Fruit fly (Drosophila melanogaster) whole organism, prepupa: ENCODE data around the gene CG7530.

Experiments used
- CG10631 ChIP-seq: fragments of 200-800 bp; sonication (Bioruptor generic); optimal IDR thresholded peaks from 2 replicates; lab custom pipeline; 2016; ENCODE audit warnings: missing biosample characterization, missing genetic modification characterization
- CG11762 ChIP-seq: fragments of 200-800 bp; sonication (Bioruptor generic); optimal IDR thresholded peaks from 3 replicates; lab custom pipeline; 2016; ENCODE audit warnings: missing biosample characterization, missing genetic modification characterization; ENCODE audit not compliant: insufficient read depth
- CG15336 ChIP-seq: fragments of 200-800 bp; sonication (Bioruptor generic); IDR thresholded peaks from 2 replicates; pipeline ENCODE4 v1.3.6; 2022; ENCODE audit warnings: missing biosample characterization, missing genetic modification characterization
- CG16779 ChIP-seq: fragments of 200-800 bp; sonication (Bioruptor generic); optimal IDR thresholded peaks from 3 replicates; lab custom pipeline; 2017; ENCODE audit warnings: missing biosample characterization, mild to moderate bottlenecking, missing genetic modification characterization
- CG31627 ChIP-seq: fragments of 200-800 bp; sonication (Bioruptor generic); optimal IDR thresholded peaks from 3 replicates; lab custom pipeline; 2016; ENCODE audit warnings: missing biosample characterization, missing genetic modification characterization
- CG34406 ChIP-seq: fragments of 200-800 bp; sonication (Bioruptor generic); optimal IDR thresholded peaks from 3 replicates; lab custom pipeline; 2016; ENCODE audit warnings: missing biosample characterization, missing genetic modification characterization
- CG3919 ChIP-seq: fragments of 200-800 bp; sonication (Bioruptor generic); optimal IDR thresholded peaks from 3 replicates; lab custom pipeline; 2016; ENCODE audit warnings: missing biosample characterization, missing genetic modification characterization
- CG4318 ChIP-seq: fragments of 200-800 bp; sonication (Bioruptor generic); optimal IDR thresholded peaks from 3 replicates; lab custom pipeline; 2017; ENCODE audit warnings: missing biosample characterization, mild to moderate bottlenecking, missing genetic modification characterization
- CG6163 ChIP-seq: fragments of 200-800 bp; sonication (Bioruptor generic); IDR thresholded peaks from 3 replicates; pipeline ENCODE4 v1.3.6; 2022; ENCODE audit warnings: missing biosample characterization, missing genetic modification characterization
- CG6792 ChIP-seq: fragments of 200-800 bp; sonication (Bioruptor generic); optimal IDR thresholded peaks from 3 replicates; lab custom pipeline; 2016; ENCODE audit warnings: missing biosample characterization, missing genetic modification characterization
- CG6808 ChIP-seq: fragments of 200-800 bp; sonication (Bioruptor generic); optimal IDR thresholded peaks from 3 replicates; lab custom pipeline; 2017; ENCODE audit warnings: missing biosample characterization, missing genetic modification characterization, mild to moderate bottlenecking, moderate library complexity, missing genetic modification reagents
- CG6854 ChIP-seq: fragments of 200-800 bp; sonication (Bioruptor generic); optimal IDR thresholded peaks from 2 replicates; lab custom pipeline; 2017; ENCODE audit warnings: missing biosample characterization, mild to moderate bottlenecking, missing genetic modification characterization
- CG7368 ChIP-seq: fragments of 200-800 bp; sonication (Bioruptor generic); optimal IDR thresholded peaks from 3 replicates; lab custom pipeline; 2016; ENCODE audit warnings: missing biosample characterization, missing genetic modification characterization
- CG8119 ChIP-seq: fragments of 200-800 bp; sonication (Bioruptor generic); IDR thresholded peaks from 3 replicates; pipeline ENCODE4 v1.3.6; 2022; ENCODE audit warnings: missing biosample characterization, missing genetic modification characterization
- CG8319 ChIP-seq: fragments of 200-800 bp; sonication (Bioruptor generic); optimal IDR thresholded peaks from 3 replicates; lab custom pipeline; 2016; ENCODE audit warnings: missing biosample characterization, missing genetic modification characterization
- CG9139 ChIP-seq: fragments of 200-800 bp; sonication (Bioruptor generic); optimal IDR thresholded peaks from 3 replicates; lab custom pipeline; 2017; ENCODE audit warnings: missing biosample characterization, mild to moderate bottlenecking, missing genetic modification characterization
- Eip75B ChIP-seq: fragments of 200-800 bp; sonication (Bioruptor generic); optimal IDR thresholded peaks from 3 replicates; lab custom pipeline; 2016; ENCODE audit warnings: missing biosample characterization, missing genetic modification characterization
- Eip78C ChIP-seq: fragments of 200-800 bp; sonication (Bioruptor generic); peaks from one replicate; lab custom pipeline; 2016; ENCODE audit warnings: missing biosample characterization, missing genetic modification characterization
- Eip93F ChIP-seq: fragments of 200-800 bp; sonication (Bioruptor generic); optimal IDR thresholded peaks from 2 replicates; lab custom pipeline; 2016; ENCODE audit warnings: missing biosample characterization, mild to moderate bottlenecking, missing genetic modification characterization
- Ets21C ChIP-seq: fragments of 200-800 bp; sonication (Bioruptor generic); optimal IDR thresholded peaks from 3 replicates; lab custom pipeline; 2016; ENCODE audit warnings: missing biosample characterization, missing genetic modification characterization
- Ets96B ChIP-seq: fragments of 200-800 bp; optimal IDR thresholded peaks from 2 replicates; lab custom pipeline; 2019; ENCODE audit warnings: missing biosample characterization, mild to moderate bottlenecking, missing genetic modification characterization, moderate library complexity
- Gug ChIP-seq: fragments of 200-800 bp; sonication (Bioruptor generic); IDR thresholded peaks from 2 replicates; pipeline ENCODE4 v1.3.6; 2022; ENCODE audit warnings: missing biosample characterization, missing genetic modification characterization
- Hr38 ChIP-seq: sonication (Bioruptor generic); optimal IDR thresholded peaks from 2 replicates; lab custom pipeline; 2016; ENCODE audit warnings: missing biosample characterization, missing genetic modification characterization
- Hr39 ChIP-seq: fragments of 200-800 bp; sonication (Bioruptor generic); optimal IDR thresholded peaks from 2 replicates; lab custom pipeline; 2016; ENCODE audit warnings: missing biosample characterization, missing genetic modification characterization
- Hr4 ChIP-seq: fragments of 200-800 bp; sonication (Bioruptor generic); optimal IDR thresholded peaks from 3 replicates; lab custom pipeline; 2016; ENCODE audit warnings: missing biosample characterization, missing genetic modification characterization
- Lpt ChIP-seq: fragments of 200-800 bp; sonication (Bioruptor generic); optimal IDR thresholded peaks from 3 replicates; lab custom pipeline; 2016; ENCODE audit warnings: missing biosample characterization, missing genetic modification characterization
- Met ChIP-seq: fragments of 200-800 bp; sonication (Bioruptor generic); optimal IDR thresholded peaks from 3 replicates; lab custom pipeline; 2016; ENCODE audit warnings: missing biosample characterization, missing genetic modification characterization
- Smox ChIP-seq: fragments of 200-800 bp; sonication (Bioruptor generic); optimal IDR thresholded peaks from 3 replicates; lab custom pipeline; 2016; ENCODE audit warnings: missing biosample characterization, missing genetic modification characterization
- Sox14 ChIP-seq: fragments of 200-800 bp; sonication (Bioruptor generic); optimal IDR thresholded peaks from 3 replicates; lab custom pipeline; 2016; ENCODE audit warnings: missing biosample characterization, missing genetic modification characterization
- Sox15 ChIP-seq: fragments of 200-800 bp; sonication (Bioruptor generic); optimal IDR thresholded peaks from 3 replicates; lab custom pipeline; 2016; ENCODE audit warnings: missing biosample characterization, missing genetic modification characterization
- achi ChIP-seq: fragments of 200-800 bp; sonication (Bioruptor generic); optimal IDR thresholded peaks from 3 replicates; lab custom pipeline; 2016; ENCODE audit warnings: missing biosample characterization, missing genetic modification characterization
- acj6 ChIP-seq: fragments of 200-800 bp; sonication (Bioruptor generic); optimal IDR thresholded peaks from 3 replicates; lab custom pipeline; 2016; ENCODE audit warnings: missing biosample characterization, missing genetic modification characterization
- dsx ChIP-seq: fragments of 200-800 bp; optimal IDR thresholded peaks from 3 replicates; lab custom pipeline; 2019; ENCODE audit warnings: missing biosample characterization, mild to moderate bottlenecking, missing genetic modification characterization, moderate library complexity; ENCODE audit not compliant: poor library complexity, severe bottlenecking
- eg ChIP-seq: fragments of 200-800 bp; sonication (Bioruptor generic); IDR thresholded peaks from 3 replicates; pipeline ENCODE4 v1.3.6; 2022; ENCODE audit warnings: missing biosample characterization, missing genetic modification characterization
- fd59A ChIP-seq: fragments of 200-800 bp; sonication (Bioruptor generic); optimal IDR thresholded peaks from 2 replicates; lab custom pipeline; 2017; ENCODE audit warnings: missing biosample characterization, mild to moderate bottlenecking, missing genetic modification characterization, missing genetic modification reagents
- fd85E ChIP-seq: fragments of 200-800 bp; sonication (Bioruptor generic); optimal IDR thresholded peaks from 3 replicates; lab custom pipeline; 2016; ENCODE audit warnings: missing biosample characterization, missing genetic modification characterization
- fkh ChIP-seq: fragments of 200-800 bp; sonication (Bioruptor generic); optimal IDR thresholded peaks from 3 replicates; lab custom pipeline; 2017; ENCODE audit warnings: missing biosample characterization, mild to moderate bottlenecking, missing genetic modification characterization, moderate library complexity
- lz ChIP-seq: fragments of 200-800 bp; sonication (Bioruptor generic); optimal IDR thresholded peaks from 3 replicates; lab custom pipeline; 2016; ENCODE audit warnings: missing biosample characterization, missing genetic modification characterization
- net ChIP-seq: fragments of 200-800 bp; sonication (Bioruptor generic); optimal IDR thresholded peaks from 3 replicates; lab custom pipeline; 2016; ENCODE audit warnings: missing biosample characterization, missing genetic modification characterization
- salr ChIP-seq, 2 experiments: fragments of 200-800 bp; sonication (Bioruptor generic); optimal IDR thresholded peaks; 3 replicates each; lab custom pipeline; 2016 to 2018; ENCODE audit warnings: missing biosample characterization in 2 of 2, missing genetic modification characterization in 2 of 2, mild to moderate bottlenecking in 1 of 2
- spab ChIP-seq: fragments of 200-800 bp; sonication (Bioruptor generic); optimal IDR thresholded peaks from 2 replicates; lab custom pipeline; 2017; ENCODE audit warnings: missing biosample characterization, mild to moderate bottlenecking, missing genetic modification characterization, missing genetic modification reagents
- ss ChIP-seq, 2 experiments: fragments of 200-800 bp; sonication (Bioruptor generic); optimal IDR thresholded peaks; 2 replicates in 1 of 2; 3 replicates in 1 of 2; lab custom pipeline; 2017 to 2018; ENCODE audit warnings: mild to moderate bottlenecking in 2 of 2, missing biosample characterization in 2 of 2, missing genetic modification characterization in 2 of 2, moderate library complexity in 1 of 2
- svp ChIP-seq: fragments of 200-800 bp; sonication (Bioruptor generic); peaks from one replicate; lab custom pipeline; 2016; ENCODE audit warnings: missing biosample characterization, missing genetic modification characterization
- topi ChIP-seq: fragments of 200-800 bp; sonication (Bioruptor generic); optimal IDR thresholded peaks from 3 replicates; lab custom pipeline; 2016; ENCODE audit warnings: missing biosample characterization, missing genetic modification characterization
- vri ChIP-seq: fragments of 200-800 bp; sonication (Bioruptor generic); optimal IDR thresholded peaks from 3 replicates; lab custom pipeline; 2016; ENCODE audit warnings: missing biosample characterization, mild to moderate bottlenecking, missing genetic modification characterization

CG7530 gene

dm6 chr3R:14692230-14692970, 38.9 kb downstream of the CG7530 start (continued):
- peak; percentile 73 to 78 for TF ChIP-seq salr (GFP tag; optimal IDR thresholded peaks at IDR 0.05; lab: Kevin White, UChicago)
- peak; percentile 92 for TF ChIP-seq Hr4
- peak; percentile 76 for TF ChIP-seq Ets96B (tag; lab: Kevin White, UChicago)
- TF ChIP-seq Ets21C: peak; percentile 69
- TF ChIP-seq CG31627 (GFP tag; lab: Kevin White, UChicago): peak; percentile 83
- TF ChIP-seq net (GFP tag; lab: Kevin White, UChicago): peak; percentile 75
- peak; percentile 91 for TF ChIP-seq CG15336
- peak; percentile 70 for TF ChIP-seq CG34406
- peak; percentile 87 for TF ChIP-seq svp (GFP tag; lab: Kevin White, UChicago)
- TF ChIP-seq Eip78C (GFP tag; lab: Kevin White, UChicago): peak; percentile 93
- peak; percentile 87 for TF ChIP-seq CG3919 (GFP tag; lab: Kevin White, UChicago)
- TF ChIP-seq ss (GFP tag; optimal IDR thresholded peaks at IDR 0.05; lab: Kevin White, UChicago): peak; percentile 1 to 73
- peak; percentile 88 for TF ChIP-seq Sox14
- TF ChIP-seq Hr38 (GFP tag; lab: Kevin White, UChicago): peak; percentile 27
- peak; percentile 77 for TF ChIP-seq CG6808 (GFP tag; lab: Kevin White, UChicago)
- peak; percentile 66 for TF ChIP-seq CG7368
- peak; percentile 81 for TF ChIP-seq topi (GFP tag; lab: Kevin White, UChicago)
- no peak for TF ChIP-seq fd85E (GFP tag; lab: Kevin White, UChicago)
- TF ChIP-seq Met (GFP tag; lab: Kevin White, UChicago): peak; percentile 79
- peak; percentile 71 for TF ChIP-seq CG6792
- TF ChIP-seq achi: peak; percentile 83
- TF ChIP-seq CG11762 (GFP tag; lab: Kevin White, UChicago): peak; percentile 75
- TF ChIP-seq lz (GFP tag; lab: Kevin White, UChicago): peak; percentile 74
- peak; percentile 91 for TF ChIP-seq CG8119 (GFP tag; lab: Robert Waterston, UW)
- TF ChIP-seq vri (GFP tag; lab: Kevin White, UChicago): peak; percentile 52
- TF ChIP-seq CG6163 (GFP tag; lab: Robert Waterston, UW): peak; percentile 96

dm6 chr3R:14691019-14691777, 40.1 kb downstream of the CG7530 start:
- no peak for TF ChIP-seq CG6854
- TF ChIP-seq topi (GFP tag; lab: Kevin White, UChicago): peak; percentile 50
- TF ChIP-seq CG15336: peak; percentile 63
- no peak for TF ChIP-seq Ets21C
- TF ChIP-seq Sox15: peak; percentile 35
- no peak for TF ChIP-seq spab (GFP tag; lab: Kevin White, UChicago)
- TF ChIP-seq fkh (GFP tag; lab: Kevin White, UChicago): peak; percentile 36
- TF ChIP-seq CG8119 (GFP tag; lab: Robert Waterston, UW): peak; percentile 49; the same call in 2 of the 3 replicates
- peak; percentile 11 for TF ChIP-seq CG6808 (GFP tag; lab: Kevin White, UChicago)
- TF ChIP-seq dsx: peak; percentile 62
- TF ChIP-seq CG9139 (GFP tag; lab: Kevin White, UChicago): peak; percentile 0
- peak; percentile 53 for TF ChIP-seq CG4318 (GFP tag; lab: Kevin White, UChicago)
- TF ChIP-seq Ets96B (tag; lab: Kevin White, UChicago): peak; percentile 67
- peak; percentile 46 for TF ChIP-seq Smox
- TF ChIP-seq CG16779: peak; percentile 14
- no peak for TF ChIP-seq Lpt (GFP tag; lab: Kevin White, UChicago)
- peak; percentile 13 for TF ChIP-seq Eip75B
- TF ChIP-seq Sox14: peak; percentile 38
- TF ChIP-seq Met (GFP tag; lab: Kevin White, UChicago): peak; percentile 58
- peak; percentile 4 for TF ChIP-seq CG3919 (GFP tag; lab: Kevin White, UChicago)
- peak; percentile 7 for TF ChIP-seq CG6792
- no peak for TF ChIP-seq Gug (GFP tag; lab: Robert Waterston, UW)
- peak; percentile 28 for TF ChIP-seq fd59A (GFP tag; lab: Kevin White, UChicago)
- TF ChIP-seq Hr39: peak; percentile 35
- peak; percentile 14 to 52 for TF ChIP-seq ss (GFP tag; optimal IDR thresholded peaks at IDR 0.05; lab: Kevin White, UChicago)
- TF ChIP-seq acj6 (GFP tag; lab: Kevin White, UChicago): peak; percentile 71
- TF ChIP-seq svp (GFP tag; lab: Kevin White, UChicago): peak; percentile 66
- TF ChIP-seq CG10631 (GFP tag; lab: Kevin White, UChicago): peak; percentile 43
- peak in 1 of 2 experiments; percentile 69 for TF ChIP-seq salr (GFP tag; optimal IDR thresholded peaks at IDR 0.05; lab: Kevin White, UChicago)
- TF ChIP-seq Eip78C (GFP tag; lab: Kevin White, UChicago): peak; percentile 83
- TF ChIP-seq Hr4: peak; percentile 47
- TF ChIP-seq eg (GFP tag; lab: Robert Waterston, UW): 0 out of 3 replicates have a peak, but pooled peaks have one; percentile 26
- no peak for TF ChIP-seq lz (GFP tag; lab: Kevin White, UChicago)
- no peak for TF ChIP-seq Eip93F (GFP tag; lab: Kevin White, UChicago)
- TF ChIP-seq CG8319 (GFP tag; lab: Kevin White, UChicago): peak; percentile 42
